Fruit fly (Drosophila melanogaster): ENCODE data around the gene CG33298.

Gene CG33298

dm6 chr2L:9550880-9551279 is 55.6 kb downstream of the CG33298 start:
- TF ChIP-seq insv (optimal IDR thresholded peaks at IDR 0.05) (no peak), Sin3A (optimal IDR thresholded peaks at IDR 0.05) (no peak)

dm6 chr2L:9557858-9558257 is 62.6 kb downstream of the CG33298 start:
- TF ChIP-seq Sin3A (optimal IDR thresholded peaks at IDR 0.05) (no peak), ttk (optimal IDR thresholded peaks at IDR 0.05) (no peak), h (optimal IDR thresholded peaks at IDR 0.05) (no peak), insv (optimal IDR thresholded peaks at IDR 0.05) (no peak)

- no peak for TF ChIP-seq psq (optimal IDR thresholded peaks at IDR 0.05)
- TF ChIP-seq insv (optimal IDR thresholded peaks at IDR 0.05): no peak
- TF ChIP-seq h (optimal IDR thresholded peaks at IDR 0.05): no peak
- TF ChIP-seq Sin3A (optimal IDR thresholded peaks at IDR 0.05): no peak
- TF ChIP-seq Myc (optimal IDR thresholded peaks at IDR 0.05): no peak
- TF ChIP-seq ttk (optimal IDR thresholded peaks at IDR 0.05): no peak
Measured at dm6 chr2L:9560045-9560587, 64.8 kb downstream of the CG33298 start.

dm6 chr2L:9562713-9563112 is 67.4 kb downstream of the CG33298 start:
- TF ChIP-seq Sin3A (optimal IDR thresholded peaks at IDR 0.05): no peak
- no peak for TF ChIP-seq psq (optimal IDR thresholded peaks at IDR 0.05)
- no peak for TF ChIP-seq ttk (optimal IDR thresholded peaks at IDR 0.05)
- TF ChIP-seq h (optimal IDR thresholded peaks at IDR 0.05): no peak
- TF ChIP-seq insv (optimal IDR thresholded peaks at IDR 0.05): no peak
- no peak for TF ChIP-seq Myc (optimal IDR thresholded peaks at IDR 0.05)

dm6 chr2L:9564527-9564926 is 69.3 kb downstream of the CG33298 start:
- no peak for TF ChIP-seq insv (optimal IDR thresholded peaks at IDR 0.05)
- TF ChIP-seq h (optimal IDR thresholded peaks at IDR 0.05): no peak
- no peak for TF ChIP-seq psq (optimal IDR thresholded peaks at IDR 0.05)
- no peak for TF ChIP-seq Sin3A (optimal IDR thresholded peaks at IDR 0.05)
- TF ChIP-seq ttk (optimal IDR thresholded peaks at IDR 0.05): no peak
- TF ChIP-seq Myc (optimal IDR thresholded peaks at IDR 0.05): no peak

dm6 chr2L:9565387-9565786 is 70.1 kb downstream of the CG33298 start, which contains the start of gene CG46468:
CG46468 (minus strand) TSS chr2L:9565438.
- TF ChIP-seq insv (optimal IDR thresholded peaks at IDR 0.05) (no peak), psq (optimal IDR thresholded peaks at IDR 0.05) (no peak), Sin3A (optimal IDR thresholded peaks at IDR 0.05) (no peak), ttk (optimal IDR thresholded peaks at IDR 0.05) (no peak), h (optimal IDR thresholded peaks at IDR 0.05) (no peak), Myc (optimal IDR thresholded peaks at IDR 0.05) (no peak)

- no peak for TF ChIP-seq ttk (optimal IDR thresholded peaks at IDR 0.05)
- TF ChIP-seq psq (optimal IDR thresholded peaks at IDR 0.05): no peak
- no peak for TF ChIP-seq h (optimal IDR thresholded peaks at IDR 0.05)
- TF ChIP-seq insv (optimal IDR thresholded peaks at IDR 0.05): no peak
- no peak for TF ChIP-seq Sin3A (optimal IDR thresholded peaks at IDR 0.05)
- no peak for TF ChIP-seq Myc (optimal IDR thresholded peaks at IDR 0.05)
Measured at dm6 chr2L:9566656-9567055, 71.4 kb downstream of the CG33298 start, which contains the start of gene jp. jp (minus strand) TSS chr2L:9566750.

- TF ChIP-seq psq (optimal IDR thresholded peaks at IDR 0.05) (no peak), ttk (optimal IDR thresholded peaks at IDR 0.05) (no peak), h (optimal IDR thresholded peaks at IDR 0.05) (no peak), Myc (optimal IDR thresholded peaks at IDR 0.05) (no peak), Sin3A (optimal IDR thresholded peaks at IDR 0.05) (no peak), insv (optimal IDR thresholded peaks at IDR 0.05) (no peak)
Measured at dm6 chr2L:9567398-9567856, 72.2 kb downstream of the CG33298 start.

dm6 chr2L:9568360-9569088 is 73.2 kb downstream of the CG33298 start, which contains the start of gene brwl:
brwl (plus strand) TSS chr2L:9568890.
- TF ChIP-seq psq (optimal IDR thresholded peaks at IDR 0.05) (no peak), insv (optimal IDR thresholded peaks at IDR 0.05) (no peak), Myc (optimal IDR thresholded peaks at IDR 0.05) (no peak), h (optimal IDR thresholded peaks at IDR 0.05) (no peak), Sin3A (optimal IDR thresholded peaks at IDR 0.05) (no peak), ttk (optimal IDR thresholded peaks at IDR 0.05) (no peak)

dm6 chr2L:9569131-9569530 is 73.9 kb downstream of the CG33298 start:
- no peak for TF ChIP-seq insv (optimal IDR thresholded peaks at IDR 0.05)
- no peak for TF ChIP-seq h (optimal IDR thresholded peaks at IDR 0.05)
- TF ChIP-seq ttk (optimal IDR thresholded peaks at IDR 0.05): no peak
- TF ChIP-seq psq (optimal IDR thresholded peaks at IDR 0.05): no peak
- TF ChIP-seq Sin3A (optimal IDR thresholded peaks at IDR 0.05): no peak
- TF ChIP-seq Myc (optimal IDR thresholded peaks at IDR 0.05): no peak

dm6 chr2L:9569588-9570434 is 74.5 kb downstream of the CG33298 start:
- TF ChIP-seq h (optimal IDR thresholded peaks at IDR 0.05) (no peak), insv (optimal IDR thresholded peaks at IDR 0.05) (no peak), Sin3A (optimal IDR thresholded peaks at IDR 0.05) (no peak), Myc (optimal IDR thresholded peaks at IDR 0.05) (no peak), psq (optimal IDR thresholded peaks at IDR 0.05) (no peak), ttk (optimal IDR thresholded peaks at IDR 0.05) (no peak)

All from Kc167 (cell line).